Worm (Caenorhabditis elegans): ENCODE data around the gene F26G1.15.
A peak's percentile ranks its signal among the peaks of the same experiment; 100 is the strongest.

The F26G1.15 gene

DNA sequence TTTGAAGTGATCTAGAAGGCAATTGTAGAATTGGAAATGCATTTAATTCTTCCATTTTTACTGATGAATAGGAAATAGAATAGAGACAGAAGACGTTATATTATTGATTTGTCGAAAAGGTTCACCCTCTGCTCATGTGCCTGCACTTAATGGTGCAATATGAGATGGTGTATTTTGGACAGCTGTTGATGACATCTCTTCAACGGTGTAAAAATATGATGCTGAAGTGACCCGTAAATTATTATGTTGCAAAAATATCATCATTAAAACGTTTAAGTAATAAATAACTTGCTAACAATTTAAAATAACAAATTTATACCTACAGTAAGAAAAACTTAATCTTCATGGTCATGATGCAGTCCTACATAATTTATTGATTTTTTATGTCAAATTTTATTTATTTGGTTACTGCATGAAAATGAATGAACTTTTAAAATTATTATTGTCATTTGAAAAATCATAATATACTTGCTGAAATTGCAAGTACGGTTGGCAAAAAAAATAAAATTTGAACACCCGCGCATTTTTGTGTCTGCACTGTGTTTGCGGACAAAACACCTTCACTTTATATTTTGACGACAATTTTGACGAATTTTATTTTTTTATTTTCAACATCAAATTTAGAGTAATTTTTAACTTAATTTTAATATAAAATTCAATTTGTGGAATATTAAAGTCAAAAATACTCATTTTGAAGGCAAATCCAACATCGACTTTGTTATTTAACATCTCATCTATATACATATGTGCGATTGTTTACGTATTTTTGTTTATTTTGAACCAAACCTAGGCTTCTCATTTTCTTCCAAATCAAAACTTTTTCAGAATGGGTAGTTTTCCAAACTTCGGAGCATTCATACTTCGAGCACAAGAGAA, 37.9 kb downstream of the F26G1.15 start, which contains the start of the genes fbxb-88 and tbck-1:
Gene fbxb-88, minus strand, starts transcription at position 151 of the 876 bp plus-strand sequence.
Gene tbck-1, plus strand, starts transcription at position 826 of the 876 bp plus-strand sequence.
- TF ChIP-seq nfya-1 (tag; optimal IDR thresholded peaks at IDR 0.05; ENCODE audit: borderline replicate concordance, insufficient read depth): no peak
- TF ChIP-seq lin-54 (GFP tag; optimal IDR thresholded peaks at IDR 0.05): peak; percentile 96
- TF ChIP-seq dpl-1 (GFP tag; optimal IDR thresholded peaks at IDR 0.05): peak; percentile 83
- TF ChIP-seq lir-1 (GFP tag; conservative IDR thresholded peaks at IDR 0.05): no peak
- TF ChIP-seq rec-8 (tag; optimal IDR thresholded peaks at IDR 0.05): no peak
- no peak for TF ChIP-seq F10E7.11 (tag; optimal IDR thresholded peaks at IDR 0.05)
- TF ChIP-seq zim-3 (tag; optimal IDR thresholded peaks at IDR 0.05): no peak
- no peak for TF ChIP-seq bed-1 (GFP tag; IDR thresholded peaks at IDR 0.05)
- no peak for TF ChIP-seq Y79H2A.3 (GFP tag; conservative IDR thresholded peaks at IDR 0.05)
- no peak for TF ChIP-seq ceh-40 (GFP tag; IDR thresholded peaks at IDR 0.05)
- TF ChIP-seq efl-1 (GFP tag; optimal IDR thresholded peaks at IDR 0.05): peak; percentile 76
- peak; percentile 4 to 88 (median 33) for TF ChIP-seq lin-35 (GFP tag; optimal IDR thresholded peaks at IDR 0.05)
- no peak for TF ChIP-seq C17E4.6 (GFP tag; IDR thresholded peaks at IDR 0.05)
- peak; percentile 44 for TF ChIP-seq attf-5 (GFP tag; optimal IDR thresholded peaks at IDR 0.05)
- no peak for TF ChIP-seq aptf-2 (GFP tag; conservative IDR thresholded peaks at IDR 0.05)
- no peak for TF ChIP-seq F55B11.4 (tag; optimal IDR thresholded peaks at IDR 0.05; ENCODE audit: borderline replicate concordance, insufficient read depth)

DNA sequence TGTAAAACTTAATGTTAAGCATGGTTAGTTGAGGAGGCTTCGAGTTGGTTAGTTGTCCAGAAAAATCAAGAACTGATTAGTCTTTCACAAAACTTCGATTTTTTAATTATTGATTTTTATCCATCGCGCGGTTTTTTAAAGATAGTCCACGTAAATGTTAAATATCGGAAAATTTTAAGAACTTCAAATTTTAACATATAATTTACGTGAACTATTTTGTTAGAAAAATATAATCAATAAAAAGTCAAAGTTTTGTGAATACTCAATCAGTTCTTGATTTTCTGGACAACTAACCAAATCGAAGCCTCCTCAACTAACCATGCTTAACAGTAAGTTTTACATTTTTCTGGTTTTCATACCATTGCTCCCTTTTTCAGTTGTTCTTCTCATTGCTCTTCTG, 44.7 kb downstream of the F26G1.15 start, which contains the start of the genes C33F10.11 and C33F10.1:
Gene C33F10.11, minus strand, starts transcription at position 101 of the 400 bp plus-strand sequence.
Gene C33F10.1, plus strand, starts transcription at position 263 of the 400 bp plus-strand sequence.
- TF ChIP-seq nfya-2 (GFP tag; IDR thresholded peaks at IDR 0.05) (no peak), pbrm-1 (GFP tag; IDR thresholded peaks at IDR 0.05) (no peak)

DNA sequence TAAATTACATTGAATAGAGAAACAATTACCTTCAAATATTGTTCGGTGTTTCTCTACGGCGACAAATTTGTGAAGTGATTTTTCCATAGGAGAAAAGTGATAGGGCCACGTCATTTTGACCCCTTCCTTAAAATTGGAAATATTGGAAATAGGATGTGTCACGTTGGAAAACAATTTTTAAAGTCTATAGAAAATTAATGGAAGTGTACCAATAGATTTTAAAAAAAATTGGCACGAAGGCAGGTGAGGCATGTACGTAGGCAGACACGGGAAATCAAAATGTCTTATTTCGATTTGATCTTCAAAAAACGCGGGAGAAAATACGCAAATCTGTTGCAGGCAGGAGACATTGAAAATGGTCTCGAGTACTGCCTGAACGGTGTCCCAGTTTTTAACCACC, 47.6 kb downstream of the F26G1.15 start, which contains the start of gene C33F10.12:
Gene C33F10.12, minus strand, starts transcription at position 101 of the 400 bp plus-strand sequence.
- TF ChIP-seq K11D2.4 (GFP tag; IDR thresholded peaks at IDR 0.05): no peak
- TF ChIP-seq ceh-27 (GFP tag; optimal IDR thresholded peaks at IDR 0.05): no peak
- no peak for TF ChIP-seq nfya-1 (tag; optimal IDR thresholded peaks at IDR 0.05; ENCODE audit: borderline replicate concordance, insufficient read depth)
- TF ChIP-seq hmg-20 (GFP tag; IDR thresholded peaks at IDR 0.05): no peak
- no peak for TF ChIP-seq B0261.1 (tag; optimal IDR thresholded peaks at IDR 0.05)
- TF ChIP-seq chd-7 (tag; optimal IDR thresholded peaks at IDR 0.05): no peak
- TF ChIP-seq F22D6.2 (tag; optimal IDR thresholded peaks at IDR 0.05): no peak
- TF ChIP-seq bed-1 (GFP tag; IDR thresholded peaks at IDR 0.05): no peak
- no peak for TF ChIP-seq ceh-40 (GFP tag; IDR thresholded peaks at IDR 0.05)
- no peak for TF ChIP-seq ccch-3 (GFP tag; optimal IDR thresholded peaks at IDR 0.05)
- TF ChIP-seq lsy-27 (tag; optimal IDR thresholded peaks at IDR 0.05; ENCODE audit: borderline replicate concordance, insufficient read depth): no peak
- no peak for TF ChIP-seq attf-3 (GFP tag; conservative IDR thresholded peaks at IDR 0.05)
- no peak for TF ChIP-seq nfyb-1 (GFP tag; IDR thresholded peaks at IDR 0.05)
- no peak for TF ChIP-seq K12H6.12 (tag; optimal IDR thresholded peaks at IDR 0.05)
- no peak for TF ChIP-seq C17E4.6 (GFP tag; IDR thresholded peaks at IDR 0.05)
- no peak for TF ChIP-seq snpc-4 (GFP tag; optimal IDR thresholded peaks at IDR 0.05)
- TF ChIP-seq snpc-4 (tag; optimal IDR thresholded peaks at IDR 0.05): no peak
- TF ChIP-seq madf-6 (GFP tag; IDR thresholded peaks at IDR 0.05): no peak
